Fruit fly (Drosophila melanogaster): Measurements from ENCODE around the gene Sfmbt.

Sfmbt gene

dm6 chr2L:13204151-13204550, 27.6 kb upstream of the Sfmbt start (continued):
- TF ChIP-seq CG1529 (GFP tag; optimal IDR thresholded peaks at IDR 0.05) (no peak), onecut (GFP tag; IDR thresholded peaks at IDR 0.05) (0 out of 2 replicates have a peak, but pooled peaks have one; percentile 2), CrebB (tag; optimal IDR thresholded peaks at IDR 0.05) (no peak), chn (GFP tag; optimal IDR thresholded peaks at IDR 0.05) (no peak), zfh2 (GFP tag; optimal IDR thresholded peaks at IDR 0.05) (no peak), CG11085 (GFP tag; IDR thresholded peaks at IDR 0.05) (no peak), CG11723 (GFP tag; optimal IDR thresholded peaks at IDR 0.05) (no peak), CG2678 (tag; optimal IDR thresholded peaks at IDR 0.05) (no peak), Fer3 (tag; optimal IDR thresholded peaks at IDR 0.05) (no peak), emc (GFP tag; optimal IDR thresholded peaks at IDR 0.05) (no peak), eyg (GFP tag; optimal IDR thresholded peaks at IDR 0.05) (no peak)

- TF ChIP-seq maf-S (GFP tag; optimal IDR thresholded peaks at IDR 0.05) (no peak), Asciz (GFP tag; optimal IDR thresholded peaks at IDR 0.05) (no peak), ERR (GFP tag; optimal IDR thresholded peaks at IDR 0.05) (peak; percentile 7), al (GFP tag; IDR thresholded peaks at IDR 0.05) (0 out of 2 replicates have a peak, but pooled peaks have one; percentile 27), en (GFP tag; optimal IDR thresholded peaks at IDR 0.05) (no peak), CG3847 (GFP tag; IDR thresholded peaks at IDR 0.05) (0 out of 2 replicates have a peak, but pooled peaks have one; percentile 28), CG10543 (GFP tag; optimal IDR thresholded peaks at IDR 0.05) (peak; percentile 92), NFAT (GFP tag; IDR thresholded peaks at IDR 0.05) (no peak), CG10274 (GFP tag; optimal IDR thresholded peaks at IDR 0.05) (no peak), lov (optimal IDR thresholded peaks at IDR 0.05) (no peak), lov (GFP tag; IDR thresholded peaks at IDR 0.05) (peak; percentile 29; the same call in 1 of the 3 replicates), sens-2 (GFP tag; IDR thresholded peaks at IDR 0.05) (no peak), chinmo (GFP tag; IDR thresholded peaks at IDR 0.05; ENCODE audit: partially characterized antibody) (peak; percentile 89; the same call in 3 of the 4 replicates), Opbp (GFP tag; IDR thresholded peaks at IDR 0.05; ENCODE audit: partially characterized antibody) (peak; percentile 63; the same call in 2 of the 3 replicates), CG1602 (GFP tag; optimal IDR thresholded peaks at IDR 0.05) (peak; percentile 43), HLH3B (GFP tag; IDR thresholded peaks at IDR 0.05) (no peak; the same call in 1 of the 2 replicates), CG34422 (GFP tag; IDR thresholded peaks at IDR 0.05) (peak; percentile 15; the same call in 1 of the 3 replicates), MESR4 (GFP tag; optimal IDR thresholded peaks at IDR 0.05) (peak; percentile 83), Lhr (GFP tag; optimal IDR thresholded peaks at IDR 0.05) (peak; percentile 60), CG11247 (GFP tag; IDR thresholded peaks at IDR 0.05) (no peak), unc-4 (GFP tag; IDR thresholded peaks at IDR 0.05; ENCODE audit: partially characterized antibody) (peak; percentile 60), schlank (tag; optimal IDR thresholded peaks at IDR 0.05) (peak; percentile 16), CG15514 (GFP tag; optimal IDR thresholded peaks at IDR 0.05) (peak; percentile 98), CG17912 (GFP tag; optimal IDR thresholded peaks at IDR 0.05) (no peak), inv (GFP tag; IDR thresholded peaks at IDR 0.05; ENCODE audit: partially characterized antibody) (peak; percentile 44; the same call in 1 of the 2 replicates), Xbp1 (GFP tag; optimal IDR thresholded peaks at IDR 0.05) (peak; percentile 2), caup (GFP tag; optimal IDR thresholded peaks at IDR 0.05; ENCODE audit: severe bottlenecking) (peak; percentile 30), sob (GFP tag; IDR thresholded peaks at IDR 0.05) (peak; percentile 55; the same call in 1 of the 2 replicates), E2f2 (GFP tag; IDR thresholded peaks at IDR 0.05) (0 out of 2 replicates have a peak, but pooled peaks have one; percentile 6), B-H2 (GFP tag; optimal IDR thresholded peaks at IDR 0.05) (no peak), Mad (GFP tag; optimal IDR thresholded peaks at IDR 0.05) (no peak), dm (GFP tag; optimal IDR thresholded peaks at IDR 0.05) (peak; percentile 64), CG2678 (tag; optimal IDR thresholded peaks at IDR 0.05) (no peak), HmgZ (tag; optimal IDR thresholded peaks at IDR 0.05) (peak; percentile 62), Optix (GFP tag; IDR thresholded peaks at IDR 0.05) (no peak), MBD-R2 (GFP tag; IDR thresholded peaks at IDR 0.05) (0 out of 2 replicates have a peak, but pooled peaks have one; percentile 12), CG30431 (GFP tag; optimal IDR thresholded peaks at IDR 0.05) (no peak), CG14014 (GFP tag; IDR thresholded peaks at IDR 0.05) (peak; percentile 19; the same call in 1 of the 2 replicates)
These were observed 27.0 kb upstream of the Sfmbt start, which contains the start of gene Pect for dm6 chr2L:13203437-13204137. Gene Pect, plus strand, starts transcription at chr2L:13203762.
